Worm (Caenorhabditis elegans): ENCODE data around the gene H27A22.1.
A peak's percentile ranks its signal among the peaks of the same experiment; 100 is the strongest.

Gene H27A22.1

ce11 chrV:10592479-10592878 lies 9.9 kb upstream of the H27A22.1 start, which contains the start of gene T21C9.9:
Gene T21C9.9 (minus strand): TSS chrV:10592579.
- no peak for TF ChIP-seq vab-7 (GFP tag; IDR thresholded peaks at IDR 0.05)
- no peak for TF ChIP-seq saeg-2 (GFP tag; IDR thresholded peaks at IDR 0.05)
- TF ChIP-seq mdt-29 (GFP tag; IDR thresholded peaks at IDR 0.05) = no peak
- no peak for TF ChIP-seq hif-1 (tag; optimal IDR thresholded peaks at IDR 0.05)
- TF ChIP-seq nhr-42 (GFP tag; IDR thresholded peaks at IDR 0.05) = no peak
- no peak for TF ChIP-seq nhr-48 (tag; optimal IDR thresholded peaks at IDR 0.05)
- no peak for TF ChIP-seq fos-1 (tag; optimal IDR thresholded peaks at IDR 0.05)
- TF ChIP-seq F26F4.8 (GFP tag; conservative IDR thresholded peaks at IDR 0.05) = no peak
- no peak for TF ChIP-seq hlh-30 (tag; optimal IDR thresholded peaks at IDR 0.05; ENCODE audit: insufficient read depth)
- no peak for TF ChIP-seq ama-1 (optimal IDR thresholded peaks at IDR 0.05)
- no peak for TF ChIP-seq Y105C5A.15 (GFP tag; IDR thresholded peaks at IDR 0.05)
- no peak for TF ChIP-seq ceh-62 (tag; optimal IDR thresholded peaks at IDR 0.05)
- no peak for TF ChIP-seq lin-39 (tag; optimal IDR thresholded peaks at IDR 0.05)
- TF ChIP-seq jun-1 (tag; optimal IDR thresholded peaks at IDR 0.05) = no peak
- no peak for TF ChIP-seq aly-2 (tag; optimal IDR thresholded peaks at IDR 0.05)
- TF ChIP-seq nhr-76 (tag; optimal IDR thresholded peaks at IDR 0.05) = no peak
- no peak for TF ChIP-seq Y75B8A.6 (GFP tag; IDR thresholded peaks at IDR 0.05)
- TF ChIP-seq T26A8.4 (GFP tag; IDR thresholded peaks at IDR 0.05) = no peak
- no peak for TF ChIP-seq Y48G9A.11 (GFP tag; IDR thresholded peaks at IDR 0.05)

- no peak for TF ChIP-seq mxl-3 (GFP tag; optimal IDR thresholded peaks at IDR 0.05)
- no peak for TF ChIP-seq ceh-28 (tag; optimal IDR thresholded peaks at IDR 0.05)
- no peak for TF ChIP-seq madf-9 (GFP tag; conservative IDR thresholded peaks at IDR 0.05)
- TF ChIP-seq fos-1 (tag; optimal IDR thresholded peaks at IDR 0.05) = no peak
- TF ChIP-seq madf-5 (GFP tag; IDR thresholded peaks at IDR 0.05) = no peak
- no peak for TF ChIP-seq nhr-10 (tag; optimal IDR thresholded peaks at IDR 0.05)
- no peak for TF ChIP-seq ZK337.2 (GFP tag; IDR thresholded peaks at IDR 0.05)
- no peak for TF ChIP-seq F10B5.3 (tag; optimal IDR thresholded peaks at IDR 0.05)
These were observed 7.5 kb upstream of the H27A22.1 start, which contains the start of gene T21C9.11 for ce11 chrV:10594810-10595209. Gene T21C9.11 (minus strand): TSS chrV:10594910.

- TF ChIP-seq lir-3 (tag; optimal IDR thresholded peaks at IDR 0.05) (no peak), snpc-1.2 (GFP tag; IDR thresholded peaks at IDR 0.05) (no peak), nhr-25 (tag; optimal IDR thresholded peaks at IDR 0.05; ENCODE audit: borderline replicate concordance, insufficient read depth) (no peak), nhr-76 (tag; optimal IDR thresholded peaks at IDR 0.05) (no peak), hlh-30 (tag; optimal IDR thresholded peaks at IDR 0.05; ENCODE audit: insufficient read depth) (no peak), ztf-11 (tag; optimal IDR thresholded peaks at IDR 0.05) (no peak), zag-1 (tag; optimal IDR thresholded peaks at IDR 0.05) (no peak), arid-1 (GFP tag; conservative IDR thresholded peaks at IDR 0.05) (no peak)
These were observed 5.1 kb upstream of the H27A22.1 start, which contains the start of gene T21C9.13 for ce11 chrV:10597234-10597633. Gene T21C9.13 (plus strand): TSS chrV:10597266.

ce11 chrV:10598670-10599154 lies 3.6 kb upstream of the H27A22.1 start, which contains the start of gene scpl-4:
Gene scpl-4 (plus strand): TSS chrV:10599104.
- TF ChIP-seq T20F7.1 (GFP tag; optimal IDR thresholded peaks at IDR 0.05) (peak; percentile 88), lin-39 (tag; optimal IDR thresholded peaks at IDR 0.05) (no peak), R02D3.7 (tag; optimal IDR thresholded peaks at IDR 0.05) (peak; percentile 21), ces-1 (GFP tag; optimal IDR thresholded peaks at IDR 0.05) (no peak)

ce11 chrV:10615496-10615895 lies 13.1 kb downstream of the H27A22.1 start, which contains the start of gene H09F14.1:
Gene H09F14.1 (minus strand): TSS chrV:10615596.
- TF ChIP-seq lsy-2 (tag; optimal IDR thresholded peaks at IDR 0.05) (no peak), mep-1 (tag; optimal IDR thresholded peaks at IDR 0.05) (no peak), ctbp-1 (GFP tag; IDR thresholded peaks at IDR 0.05) (no peak), zip-11 (GFP tag; IDR thresholded peaks at IDR 0.05) (no peak), spr-3 (GFP tag; optimal IDR thresholded peaks at IDR 0.05) (no peak), ztf-7 (tag; optimal IDR thresholded peaks at IDR 0.05) (no peak), T20F7.1 (GFP tag; optimal IDR thresholded peaks at IDR 0.05) (no peak), dpl-1 (GFP tag; optimal IDR thresholded peaks at IDR 0.05) (no peak), jun-1 (tag; optimal IDR thresholded peaks at IDR 0.05) (no peak), fkh-10 (GFP tag; optimal IDR thresholded peaks at IDR 0.05) (no peak), T26A8.4 (GFP tag; IDR thresholded peaks at IDR 0.05) (no peak), ZK337.2 (GFP tag; IDR thresholded peaks at IDR 0.05) (no peak), nhr-48 (tag; optimal IDR thresholded peaks at IDR 0.05) (no peak), hif-1 (tag; optimal IDR thresholded peaks at IDR 0.05) (no peak), saeg-2 (GFP tag; IDR thresholded peaks at IDR 0.05) (no peak), tag-97 (GFP tag; IDR thresholded peaks at IDR 0.05) (no peak), snpc-4 (tag; optimal IDR thresholded peaks at IDR 0.05) (no peak)
